Fruit fly (Drosophila melanogaster) whole organism, embryonic: ENCODE data around the gene Kal1.

ENCODE experiments used
- Bgb ChIP-seq: fragments of 200-800 bp; sonication (Bioruptor generic); IDR thresholded peaks from 2 replicates; pipeline ENCODE4 v1.3.6; 2022; ENCODE audit warnings: missing biosample characterization, missing genetic modification characterization; ENCODE audit not compliant: partially characterized antibody
- BtbVII ChIP-seq: fragments of 200-800 bp; sonication (Bioruptor generic); optimal IDR thresholded peaks from 3 replicates; lab custom pipeline; 2017; ENCODE audit warnings: missing biosample characterization, mild to moderate bottlenecking, missing genetic modification characterization
- CG10267 ChIP-seq: fragments of 200-800 bp; sonication (Bioruptor generic); optimal IDR thresholded peaks from 2 replicates; lab custom pipeline; 2018; ENCODE audit warnings: missing biosample characterization, mild to moderate bottlenecking, missing genetic modification characterization, moderate library complexity
- CG10462 ChIP-seq: fragments of 200-800 bp; sonication (Bioruptor generic); optimal IDR thresholded peaks from 2 replicates; lab custom pipeline; 2016; ENCODE audit warnings: missing biosample characterization, missing genetic modification characterization
- CG11398 ChIP-seq: fragments of 200-800 bp; sonication (Bioruptor generic); optimal IDR thresholded peaks from 2 replicates; lab custom pipeline; 2016; ENCODE audit warnings: missing biosample characterization, missing genetic modification characterization
- CG13287 ChIP-seq: fragments of 200-800 bp; sonication (Bioruptor generic); IDR thresholded peaks from 2 replicates; pipeline ENCODE4 v1.3.6; 2022; ENCODE audit warnings: missing biosample characterization, missing genetic modification characterization; ENCODE audit not compliant: partially characterized antibody
- CG13424 ChIP-seq: fragments of 200-800 bp; sonication (Bioruptor generic); optimal IDR thresholded peaks from 2 replicates; lab custom pipeline; 2019; ENCODE audit warnings: missing biosample characterization, mild to moderate bottlenecking, missing genetic modification characterization, moderate library complexity
- CG14014 ChIP-seq: fragments of 200-800 bp; sonication (Bioruptor generic); IDR thresholded peaks from 2 replicates; pipeline ENCODE4 v1.3.6; 2022; ENCODE audit warnings: missing biosample characterization, missing genetic modification characterization
- CG15073 ChIP-seq: fragments of 200-800 bp; sonication (Bioruptor generic); optimal IDR thresholded peaks from 2 replicates; lab custom pipeline; 2016; ENCODE audit warnings: missing biosample characterization, missing genetic modification characterization
- CG15601 ChIP-seq: fragments of 200-800 bp; sonication (Bioruptor generic); optimal IDR thresholded peaks from 3 replicates; lab custom pipeline; 2019; ENCODE audit warnings: missing biosample characterization, mild to moderate bottlenecking, missing genetic modification characterization, moderate library complexity
- CG3995 ChIP-seq: fragments of 200-800 bp; sonication (Bioruptor generic); optimal IDR thresholded peaks from 3 replicates; lab custom pipeline; 2016; ENCODE audit warnings: missing biosample characterization, missing genetic modification characterization
- CG4360 ChIP-seq: fragments of 200-800 bp; sonication (Bioruptor generic); IDR thresholded peaks from 2 replicates; pipeline ENCODE4 v1.3.6; 2022; ENCODE audit warnings: missing biosample characterization, missing genetic modification characterization
- CG6272 ChIP-seq: fragments of 200-800 bp; sonication (Bioruptor generic); IDR thresholded peaks from 2 replicates; pipeline ENCODE4 v1.3.6; 2022; ENCODE audit warnings: missing biosample characterization, missing genetic modification characterization
- CG7556 ChIP-seq: fragments of 200-800 bp; sonication (Bioruptor generic); optimal IDR thresholded peaks from 2 replicates; lab custom pipeline; 2017; ENCODE audit warnings: missing biosample characterization, mild to moderate bottlenecking, missing genetic modification characterization
- CG8478 ChIP-seq: fragments of >200 bp; optimal IDR thresholded peaks from 2 replicates; lab custom pipeline; 2018
- CG9609 ChIP-seq: fragments of 200-800 bp; sonication (Bioruptor generic); optimal IDR thresholded peaks from 3 replicates; lab custom pipeline; 2016; ENCODE audit warnings: missing biosample characterization, missing genetic modification characterization
- CHES-1-like ChIP-seq: fragments of 200-800 bp; sonication (Bioruptor generic); optimal IDR thresholded peaks from 2 replicates; lab custom pipeline; 2016; ENCODE audit warnings: missing biosample characterization, missing genetic modification characterization
- Dad ChIP-seq: fragments of 200-800 bp; sonication (Bioruptor generic); optimal IDR thresholded peaks from 3 replicates; lab custom pipeline; 2016; ENCODE audit warnings: missing biosample characterization, missing genetic modification characterization
- Dref ChIP-seq: fragments of 200-800 bp; sonication (Bioruptor generic); IDR thresholded peaks from 2 replicates; pipeline ENCODE4 v1.3.6; 2022; ENCODE audit warnings: missing biosample characterization, missing genetic modification characterization
- Fer2 ChIP-seq: fragments of 200-800 bp; sonication (Bioruptor generic); optimal IDR thresholded peaks from 2 replicates; lab custom pipeline; 2018; ENCODE audit warnings: missing biosample characterization, mild to moderate bottlenecking, missing genetic modification characterization, moderate library complexity
- H2.0 ChIP-seq: fragments of 200-800 bp; sonication (Bioruptor generic); IDR thresholded peaks from 2 replicates; pipeline ENCODE4 v1.3.6; 2022; ENCODE audit warnings: missing biosample characterization, missing genetic modification characterization
- HLH3B ChIP-seq: fragments of 200-800 bp; sonication (Bioruptor generic); IDR thresholded peaks from 2 replicates; pipeline ENCODE4 v1.3.6; 2022; ENCODE audit warnings: missing biosample characterization, missing genetic modification characterization
- HLH54F ChIP-seq: fragments of 200-800 bp; sonication (Bioruptor generic); optimal IDR thresholded peaks from 3 replicates; lab custom pipeline; 2016; ENCODE audit warnings: missing biosample characterization, missing genetic modification characterization
- Hsf ChIP-seq: fragments of 200-800 bp; sonication (Bioruptor generic); optimal IDR thresholded peaks from 3 replicates; lab custom pipeline; 2016; ENCODE audit warnings: missing biosample characterization, missing genetic modification characterization
- Mrtf ChIP-seq: fragments of 200-800 bp; sonication (Bioruptor generic); IDR thresholded peaks from 3 replicates; pipeline ENCODE4 v1.3.6; 2022; ENCODE audit warnings: missing biosample characterization, missing genetic modification characterization
- NC2α ChIP-seq: fragments of 200-800 bp; sonication (Bioruptor generic); optimal IDR thresholded peaks from 2 replicates; lab custom pipeline; 2016; ENCODE audit warnings: missing biosample characterization, missing genetic modification characterization
- Rx ChIP-seq: fragments of 200-800 bp; sonication (Bioruptor generic); IDR thresholded peaks from 2 replicates; pipeline ENCODE4 v1.3.6; 2022; ENCODE audit warnings: missing biosample characterization, missing genetic modification characterization
- Sin3A ChIP-seq: fragments of >200 bp; optimal IDR thresholded peaks from 2 replicates; lab custom pipeline; 2018
- Six4 ChIP-seq: fragments of 200-800 bp; sonication (Bioruptor generic); optimal IDR thresholded peaks from 2 replicates; lab custom pipeline; 2016; ENCODE audit warnings: missing biosample characterization, missing genetic modification characterization
- Spps ChIP-seq: fragments of 200-800 bp; sonication (Bioruptor generic); optimal IDR thresholded peaks from 2 replicates; lab custom pipeline; 2018; ENCODE audit warnings: missing biosample characterization, mild to moderate bottlenecking, missing genetic modification characterization
- TFAM ChIP-seq: fragments of 200-800 bp; sonication (Bioruptor generic); optimal IDR thresholded peaks from 2 replicates; lab custom pipeline; 2017; ENCODE audit warnings: missing biosample characterization, missing genetic modification characterization, inconsistent platforms
- YL-1 ChIP-seq: fragments of 200-800 bp; sonication (Bioruptor generic); optimal IDR thresholded peaks from 3 replicates; lab custom pipeline; 2017; ENCODE audit warnings: missing biosample characterization, mild to moderate bottlenecking, missing genetic modification characterization
- abd-A ChIP-seq: fragments of 200-800 bp; sonication (Bioruptor generic); optimal IDR thresholded peaks from 3 replicates; lab custom pipeline; 2019; ENCODE audit warnings: missing biosample characterization, mild to moderate bottlenecking, missing genetic modification characterization, moderate library complexity
- ase ChIP-seq: fragments of 200-800 bp; sonication (Bioruptor generic); IDR thresholded peaks from 3 replicates; pipeline ENCODE4 v1.3.6; 2022; ENCODE audit warnings: missing biosample characterization, missing genetic modification characterization
- az2 ChIP-seq: fragments of 200-800 bp; sonication (Bioruptor generic); optimal IDR thresholded peaks from 3 replicates; lab custom pipeline; 2016; ENCODE audit warnings: missing biosample characterization, missing genetic modification characterization
- ci ChIP-seq: fragments of 200-800 bp; sonication (Bioruptor generic); IDR thresholded peaks from 3 replicates; pipeline ENCODE4 v1.3.6; 2022; ENCODE audit warnings: missing biosample characterization, missing genetic modification characterization
- crp ChIP-seq, 2 experiments: fragments of 200-800 bp; sonication (Bioruptor generic); optimal IDR thresholded peaks; 2 replicates in 1 of 2; 3 replicates in 1 of 2; lab custom pipeline; 2017; ENCODE audit warnings: missing biosample characterization in 2 of 2, missing genetic modification characterization in 2 of 2, mild to moderate bottlenecking in 1 of 2, moderate library complexity in 1 of 2
- dan ChIP-seq: fragments of 200-800 bp; sonication (Bioruptor generic); IDR thresholded peaks from 2 replicates; pipeline ENCODE4 v1.3.6; 2022; ENCODE audit warnings: missing biosample characterization, missing genetic modification characterization
- disco-r ChIP-seq: fragments of 200-800 bp; sonication (Bioruptor generic); optimal IDR thresholded peaks from 2 replicates; lab custom pipeline; 2016; ENCODE audit warnings: missing biosample characterization, missing genetic modification characterization
- fd96Cb ChIP-seq: fragments of 200-800 bp; sonication (Bioruptor generic); optimal IDR thresholded peaks from 2 replicates; lab custom pipeline; 2018; ENCODE audit warnings: missing biosample characterization, mild to moderate bottlenecking, missing genetic modification characterization, moderate library complexity
- gcm2 ChIP-seq: fragments of 200-800 bp; sonication (Bioruptor generic); optimal IDR thresholded peaks from 2 replicates; lab custom pipeline; 2016; ENCODE audit warnings: missing biosample characterization, missing genetic modification characterization
- gem ChIP-seq: fragments of 200-800 bp; sonication (Bioruptor generic); optimal IDR thresholded peaks from 2 replicates; lab custom pipeline; 2019; ENCODE audit warnings: missing biosample characterization, mild to moderate bottlenecking, missing genetic modification characterization, moderate library complexity
- ind ChIP-seq: fragments of 200-800 bp; sonication (Bioruptor generic); optimal IDR thresholded peaks from 3 replicates; lab custom pipeline; 2016; ENCODE audit warnings: missing biosample characterization, missing genetic modification characterization
- insv ChIP-seq, 2 experiments: fragments of 200-800 bp; sonication (Bioruptor generic); optimal IDR thresholded peaks; 3 replicates each; lab custom pipeline; 2016 to 2018; ENCODE audit warnings: missing biosample characterization in 2 of 2, missing genetic modification characterization in 2 of 2
- inv ChIP-seq: fragments of 200-800 bp; sonication (Bioruptor generic); IDR thresholded peaks from 2 replicates; pipeline ENCODE4 v1.3.6; 2022; ENCODE audit warnings: missing biosample characterization, missing genetic modification characterization; ENCODE audit not compliant: partially characterized antibody
- kay ChIP-seq: fragments of 200-800 bp; sonication (Bioruptor generic); optimal IDR thresholded peaks from 2 replicates; lab custom pipeline; 2016; ENCODE audit warnings: missing biosample characterization, missing genetic modification characterization
- maf-S ChIP-seq: fragments of 200-800 bp; sonication (Bioruptor generic); optimal IDR thresholded peaks from 2 replicates; lab custom pipeline; 2016; ENCODE audit warnings: missing biosample characterization, missing genetic modification characterization
- nerfin-1 ChIP-seq: fragments of 200-800 bp; sonication (Bioruptor generic); optimal IDR thresholded peaks from 3 replicates; lab custom pipeline; 2019; ENCODE audit warnings: missing biosample characterization, mild to moderate bottlenecking, missing genetic modification characterization, moderate library complexity
- pho ChIP-seq: fragments of 200-800 bp; sonication (Bioruptor generic); optimal IDR thresholded peaks from 2 replicates; lab custom pipeline; 2016; ENCODE audit warnings: missing biosample characterization, missing genetic modification characterization
- twi ChIP-seq: fragments of 200-800 bp; optimal IDR thresholded peaks from 2 replicates; lab custom pipeline; 2019; ENCODE audit warnings: missing biosample characterization, mild to moderate bottlenecking, missing genetic modification characterization, moderate library complexity
- usp ChIP-seq: fragments of >200 bp; optimal IDR thresholded peaks from 2 replicates; lab custom pipeline; 2017; ENCODE audit warnings: missing biosample characterization, missing genetic modification characterization
- zen ChIP-seq: fragments of 200-800 bp; sonication (Bioruptor generic); optimal IDR thresholded peaks from 3 replicates; lab custom pipeline; 2018; ENCODE audit warnings: missing biosample characterization, mild to moderate bottlenecking, missing genetic modification characterization, moderate library complexity
- zen2 ChIP-seq: fragments of 200-800 bp; sonication (Bioruptor generic); IDR thresholded peaks from 3 replicates; pipeline ENCODE4 v1.3.6; 2022; ENCODE audit warnings: missing biosample characterization, missing genetic modification characterization; ENCODE audit not compliant: partially characterized antibody

Kal1 gene

dm6 chr3R:24134580-24134979, 6.6 kb upstream of the Kal1 start, which contains the start of gene Sec10 (continued):
- no peak for TF ChIP-seq CG15601 (tag; lab: Kevin White, UChicago)
- peak; percentile 14 for TF ChIP-seq Sin3A (lab: Kevin White, UChicago)
- no peak for TF ChIP-seq nerfin-1 (tag; lab: Kevin White, UChicago)
- TF ChIP-seq TFAM (GFP tag; lab: Kevin White, UChicago) = no peak
- no peak for TF ChIP-seq Mrtf (GFP tag; lab: Robert Waterston, UW)
- peak; percentile 47 for TF ChIP-seq CG10267
- no peak for TF ChIP-seq NC2α (GFP tag; lab: Kevin White, UChicago)
- TF ChIP-seq CG13424 = no peak
- TF ChIP-seq Fer2 (tag; lab: Kevin White, UChicago) = no peak
- TF ChIP-seq twi (tag; lab: Kevin White, UChicago) = no peak
- no peak for TF ChIP-seq Six4
- TF ChIP-seq CG6272 (GFP tag; lab: Robert Waterston, UW) = no peak
- peak; percentile 56 for TF ChIP-seq CG13287 (GFP tag; lab: Robert Waterston, UW)
- TF ChIP-seq Dad = no peak
- no peak for TF ChIP-seq ase (GFP tag; lab: Robert Waterston, UW)
- TF ChIP-seq CG11398 (GFP tag; lab: Kevin White, UChicago) = no peak
- peak; percentile 83 for TF ChIP-seq YL-1 (GFP tag; lab: Kevin White, UChicago)
- TF ChIP-seq fd96Cb (tag; lab: Kevin White, UChicago) = no peak
- peak; percentile 22 for TF ChIP-seq CHES-1-like (GFP tag; lab: Kevin White, UChicago)
- TF ChIP-seq Bgb (GFP tag; lab: Robert Waterston, UW) = no peak; the same call in 1 of the 2 replicates
- TF ChIP-seq zen = no peak
- peak; percentile 41 for TF ChIP-seq Dref
- TF ChIP-seq HLH54F (GFP tag; lab: Kevin White, UChicago) = no peak
- no peak for TF ChIP-seq gcm2 (GFP tag; lab: Kevin White, UChicago)
- no peak for TF ChIP-seq pho
- no peak for TF ChIP-seq H2.0 (GFP tag; lab: Robert Waterston, UW)
- peak; percentile 90 to 97 for TF ChIP-seq crp (GFP tag; optimal IDR thresholded peaks at IDR 0.05; lab: Kevin White, UChicago)
- TF ChIP-seq Rx (GFP tag; lab: Robert Waterston, UW) = no peak
- TF ChIP-seq gem (tag; lab: Kevin White, UChicago) = no peak
- no peak for TF ChIP-seq BtbVII (GFP tag; lab: Kevin White, UChicago)
- TF ChIP-seq CG3995 (GFP tag; lab: Kevin White, UChicago) = no peak
- no peak for TF ChIP-seq disco-r (GFP tag; lab: Kevin White, UChicago)
- no peak for TF ChIP-seq inv (GFP tag; lab: Robert Waterston, UW)
- no peak; the same call in 2 of the 3 replicates for TF ChIP-seq ci (GFP tag; lab: Robert Waterston, UW)
- no peak for TF ChIP-seq az2
- TF ChIP-seq abd-A (tag; lab: Kevin White, UChicago) = no peak
- no peak for TF ChIP-seq ind
- TF ChIP-seq CG8478 (lab: Kevin White, UChicago) = no peak
- no peak for TF ChIP-seq Spps (tag; lab: Kevin White, UChicago)
- TF ChIP-seq CG15073 (GFP tag; lab: Kevin White, UChicago) = no peak
- TF ChIP-seq CG10462 = no peak
- no peak for TF ChIP-seq maf-S (GFP tag; lab: Kevin White, UChicago)
- no peak for TF ChIP-seq CG7556 (GFP tag; lab: Kevin White, UChicago)
- no peak for TF ChIP-seq CG4360 (GFP tag; lab: Robert Waterston, UW)
- TF ChIP-seq CG14014 (GFP tag; lab: Robert Waterston, UW) = no peak
- no peak for TF ChIP-seq usp (GFP tag; lab: Kevin White, UChicago)
- TF ChIP-seq CG9609 (GFP tag; lab: Kevin White, UChicago) = no peak
- TF ChIP-seq HLH3B = no peak
- TF ChIP-seq zen2 (GFP tag; lab: Robert Waterston, UW) = no peak
- TF ChIP-seq Hsf (GFP tag; lab: Kevin White, UChicago) = peak; percentile 3
- no peak for TF ChIP-seq kay (GFP tag; lab: Kevin White, UChicago)
- TF ChIP-seq insv (GFP tag; optimal IDR thresholded peaks at IDR 0.05; lab: Kevin White, UChicago) = no peak
- TF ChIP-seq dan (GFP tag; lab: Robert Waterston, UW) = no peak
